Worm (Caenorhabditis elegans): ENCODE measurements around the gene dyrb-1.

dyrb-1 gene

ce11 chrII:9062261-9062948, 44.5 kb downstream of the dyrb-1 start:
- no peak for TF ChIP-seq madf-10 (tag; optimal IDR thresholded peaks at IDR 0.05)
- TF ChIP-seq F10E7.11 (tag; optimal IDR thresholded peaks at IDR 0.05), result no peak
- 0 out of 2 replicates have a peak, but pooled peaks have one; percentile 27 for TF ChIP-seq F37B4.10 (GFP tag; IDR thresholded peaks at IDR 0.05)
- no peak for TF ChIP-seq unc-62 (GFP tag; optimal IDR thresholded peaks at IDR 0.05)
- TF ChIP-seq cebp-1 (GFP tag; IDR thresholded peaks at IDR 0.05), result peak; percentile 61; the same call in 1 of the 2 replicates
- peak; percentile 91 for TF ChIP-seq cebp-1 (tag; optimal IDR thresholded peaks at IDR 0.05)
- no peak for TF ChIP-seq akir-1 (GFP tag; optimal IDR thresholded peaks at IDR 0.05)
- no peak for TF ChIP-seq sea-2 (GFP tag; IDR thresholded peaks at IDR 0.05)
- TF ChIP-seq egl-44 (GFP tag; IDR thresholded peaks at IDR 0.05), result no peak
- TF ChIP-seq mes-4 (tag; optimal IDR thresholded peaks at IDR 0.05), result no peak

DNA sequence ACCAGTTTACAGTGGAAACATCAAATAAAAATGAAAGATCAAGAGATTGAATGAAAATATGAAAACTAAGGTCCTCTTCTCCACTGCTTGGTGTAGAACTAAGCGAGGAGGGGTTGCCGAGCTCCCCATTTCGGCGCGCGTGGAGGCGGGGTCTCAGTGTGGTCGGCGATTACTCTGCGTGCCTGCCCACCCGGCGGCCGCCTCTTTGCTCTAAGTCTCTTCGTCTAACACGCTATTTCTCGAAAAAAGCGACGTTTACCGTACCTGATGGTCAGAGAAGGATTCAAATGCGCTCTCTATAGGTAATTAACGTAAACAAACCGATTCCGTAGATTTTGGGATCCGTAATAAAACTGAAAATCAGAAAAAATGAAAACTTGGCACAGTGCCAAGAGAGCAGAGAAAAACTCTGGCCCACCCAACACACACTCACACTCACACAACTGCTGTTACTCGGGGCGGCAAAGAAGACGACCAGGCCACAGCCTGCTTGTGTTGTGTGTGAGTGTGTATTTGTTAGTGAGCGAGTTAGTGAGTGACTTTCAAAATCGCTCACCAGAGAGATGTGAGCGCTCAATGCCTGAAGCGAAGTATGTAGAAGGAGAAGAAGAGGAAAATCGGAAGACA, 45.3 kb downstream of the dyrb-1 start:
- TF ChIP-seq K12H6.12 (tag; optimal IDR thresholded peaks at IDR 0.05) (peak; percentile 75), lin-54 (GFP tag; optimal IDR thresholded peaks at IDR 0.05) (peak; percentile 19), hlh-12 (tag; optimal IDR thresholded peaks at IDR 0.05) (no peak), tlf-1 (GFP tag; optimal IDR thresholded peaks at IDR 0.05) (peak; percentile 6), attf-3 (GFP tag; conservative IDR thresholded peaks at IDR 0.05) (no peak), K11D2.4 (GFP tag; IDR thresholded peaks at IDR 0.05) (no peak), F10E7.11 (tag; optimal IDR thresholded peaks at IDR 0.05) (no peak), repo-1 (tag; optimal IDR thresholded peaks at IDR 0.05) (no peak), dox-1 (GFP tag; IDR thresholded peaks at IDR 0.05) (peak; percentile 50), madf-10 (tag; optimal IDR thresholded peaks at IDR 0.05) (peak; percentile 90), ztf-3 (GFP tag; optimal IDR thresholded peaks at IDR 0.05) (no peak), ceh-91 (GFP tag; IDR thresholded peaks at IDR 0.05) (no peak), B0019.2 (GFP tag; conservative IDR thresholded peaks at IDR 0.05) (no peak), lir-1 (GFP tag; conservative IDR thresholded peaks at IDR 0.05) (peak; percentile 69), hmg-1.2 (GFP tag; IDR thresholded peaks at IDR 0.05) (peak; percentile 81), nhr-90 (tag; optimal IDR thresholded peaks at IDR 0.05) (peak; percentile 56), Y53F4B.3 (GFP tag; IDR thresholded peaks at IDR 0.05) (no peak), ztf-18 (tag; optimal IDR thresholded peaks at IDR 0.05) (peak; percentile 33), attf-5 (GFP tag; optimal IDR thresholded peaks at IDR 0.05) (peak; percentile 76), ceh-27 (GFP tag; optimal IDR thresholded peaks at IDR 0.05) (peak; percentile 64), chd-7 (tag; optimal IDR thresholded peaks at IDR 0.05) (peak; percentile 20), Y95B8A.8 (GFP tag; IDR thresholded peaks at IDR 0.05) (no peak), lin-40 (tag; optimal IDR thresholded peaks at IDR 0.05) (peak; percentile 56), F55B11.4 (tag; optimal IDR thresholded peaks at IDR 0.05; ENCODE audit: borderline replicate concordance, insufficient read depth) (no peak), snpc-4 (GFP tag; optimal IDR thresholded peaks at IDR 0.05) (no peak), snpc-4 (tag; optimal IDR thresholded peaks at IDR 0.05) (peak; percentile 5 to 55 (median 36)), lsl-1 (GFP tag; optimal IDR thresholded peaks at IDR 0.05) (no peak), cebp-1 (GFP tag; IDR thresholded peaks at IDR 0.05) (0 out of 2 replicates have a peak, but pooled peaks have one; percentile 28), cebp-1 (tag; optimal IDR thresholded peaks at IDR 0.05) (peak; percentile 78), mcd-1 (GFP tag; IDR thresholded peaks at IDR 0.05) (peak; percentile 58), somi-1 (GFP tag; optimal IDR thresholded peaks at IDR 0.05) (no peak), nhr-80 (tag; optimal IDR thresholded peaks at IDR 0.05) (peak; percentile 74), ceh-100 (GFP tag; IDR thresholded peaks at IDR 0.05) (no peak), F33H1.4 (GFP tag; IDR thresholded peaks at IDR 0.05) (0 out of 2 replicates have a peak, but pooled peaks have one; percentile 18), nhr-27 (tag; optimal IDR thresholded peaks at IDR 0.05) (no peak), him-1 (tag; optimal IDR thresholded peaks at IDR 0.05) (no peak), zfh-2 (GFP tag; conservative IDR thresholded peaks at IDR 0.05) (peak; percentile 92), ekl-4 (GFP tag; IDR thresholded peaks at IDR 0.05) (no peak), ztf-25 (GFP tag; IDR thresholded peaks at IDR 0.05) (no peak)
